Fruit fly (Drosophila melanogaster) whole organism, embryonic: Measurements from ENCODE around the gene CG33947.

Experiments used
- ATbp ChIP-seq: fragments of 200-800 bp; sonication (Bioruptor generic); optimal IDR thresholded peaks from 2 replicates; lab custom pipeline; 2017; ENCODE audit warnings: missing biosample characterization, mild to moderate bottlenecking, missing genetic modification characterization, missing genetic modification reagents
- Asciz ChIP-seq: fragments of 200-800 bp; sonication (Bioruptor generic); optimal IDR thresholded peaks from 2 replicates; lab custom pipeline; 2017; ENCODE audit warnings: missing biosample characterization, mild to moderate bottlenecking, missing genetic modification characterization, missing genetic modification reagents
- C15 ChIP-seq: fragments of 200-800 bp; sonication (Bioruptor generic); IDR thresholded peaks from 3 replicates; pipeline ENCODE4 v1.3.6; 2022; ENCODE audit warnings: missing biosample characterization, missing genetic modification characterization
- CG11456 ChIP-seq: fragments of 200-800 bp; sonication (Bioruptor generic); IDR thresholded peaks from 3 replicates; pipeline ENCODE4 v1.3.6; 2022; ENCODE audit warnings: missing biosample characterization, missing genetic modification characterization
- CG11696 ChIP-seq: fragments of 200-800 bp; sonication (Bioruptor generic); IDR thresholded peaks from 2 replicates; pipeline ENCODE4 v1.3.6; 2022; ENCODE audit warnings: missing biosample characterization, missing genetic modification characterization
- CG14441 ChIP-seq: fragments of 200-800 bp; sonication (Bioruptor generic); IDR thresholded peaks from 2 replicates; pipeline ENCODE4 v1.3.6; 2022; ENCODE audit warnings: missing biosample characterization, missing genetic modification characterization
- CG1529 ChIP-seq: fragments of 200-800 bp; sonication (Bioruptor generic); optimal IDR thresholded peaks from 3 replicates; lab custom pipeline; 2018; ENCODE audit warnings: missing biosample characterization, missing genetic modification characterization
- CG17361 ChIP-seq: fragments of 200-800 bp; sonication (Bioruptor generic); IDR thresholded peaks from 3 replicates; pipeline ENCODE4 v1.3.6; 2022; ENCODE audit warnings: missing biosample characterization, missing genetic modification characterization
- CG17612 ChIP-seq: fragments of 200-800 bp; sonication (Bioruptor generic); IDR thresholded peaks from 2 replicates; pipeline ENCODE4 v1.3.6; 2022; ENCODE audit warnings: missing biosample characterization, missing genetic modification characterization
- CG18599 ChIP-seq: fragments of 200-800 bp; sonication (Bioruptor generic); optimal IDR thresholded peaks from 3 replicates; lab custom pipeline; 2017; ENCODE audit warnings: missing biosample characterization, missing genetic modification characterization, mild to moderate bottlenecking, moderate library complexity, missing genetic modification reagents
- CG33557 ChIP-seq: fragments of 200-800 bp; sonication (Bioruptor generic); optimal IDR thresholded peaks from 2 replicates; lab custom pipeline; 2019; ENCODE audit warnings: missing biosample characterization, mild to moderate bottlenecking, missing genetic modification characterization, moderate library complexity
- CG34376 ChIP-seq: fragments of 200-800 bp; sonication (Bioruptor generic); optimal IDR thresholded peaks from 2 replicates; lab custom pipeline; 2018; ENCODE audit warnings: missing biosample characterization, mild to moderate bottlenecking, missing genetic modification characterization
- CG34422 ChIP-seq: fragments of 200-800 bp; sonication (Bioruptor generic); IDR thresholded peaks from 3 replicates; pipeline ENCODE4 v1.3.6; 2022; ENCODE audit warnings: missing biosample characterization, missing genetic modification characterization
- CG4360 ChIP-seq: fragments of 200-800 bp; sonication (Bioruptor generic); IDR thresholded peaks from 2 replicates; pipeline ENCODE4 v1.3.6; 2022; ENCODE audit warnings: missing biosample characterization, missing genetic modification characterization
- CG6689 ChIP-seq: fragments of 200-800 bp; sonication (Bioruptor generic); IDR thresholded peaks from 2 replicates; pipeline ENCODE4 v1.3.6; 2022; ENCODE audit warnings: missing biosample characterization, missing genetic modification characterization
- CG7271 ChIP-seq: fragments of 200-800 bp; sonication (Bioruptor generic); optimal IDR thresholded peaks from 2 replicates; lab custom pipeline; 2018; ENCODE audit warnings: missing biosample characterization, mild to moderate bottlenecking, missing genetic modification characterization, moderate library complexity
- CG7786 ChIP-seq: fragments of 200-800 bp; sonication (Bioruptor generic); optimal IDR thresholded peaks from 2 replicates; lab custom pipeline; 2016; ENCODE audit warnings: missing biosample characterization, missing genetic modification characterization
- CG7839 ChIP-seq: fragments of 200-800 bp; sonication (Bioruptor generic); optimal IDR thresholded peaks from 3 replicates; lab custom pipeline; 2018; ENCODE audit warnings: missing biosample characterization, mild to moderate bottlenecking, missing genetic modification characterization, moderate library complexity
- CG7928 ChIP-seq: fragments of 200-800 bp; sonication (Bioruptor generic); optimal IDR thresholded peaks from 2 replicates; lab custom pipeline; 2017; ENCODE audit warnings: missing biosample characterization, mild to moderate bottlenecking, missing genetic modification characterization
- CG8478 ChIP-seq: fragments of >200 bp; optimal IDR thresholded peaks from 2 replicates; lab custom pipeline; 2018
- D19B ChIP-seq: fragments of 200-800 bp; sonication (Bioruptor generic); optimal IDR thresholded peaks from 2 replicates; lab custom pipeline; 2017; ENCODE audit warnings: missing biosample characterization, mild to moderate bottlenecking, missing genetic modification characterization
- Dbx ChIP-seq: fragments of 200-800 bp; sonication (Bioruptor generic); IDR thresholded peaks from 3 replicates; pipeline ENCODE4 v1.3.6; 2022; ENCODE audit warnings: missing biosample characterization, missing genetic modification characterization
- Hey ChIP-seq: fragments of 200-800 bp; sonication (Bioruptor generic); optimal IDR thresholded peaks from 3 replicates; lab custom pipeline; 2018; ENCODE audit warnings: missing biosample characterization, mild to moderate bottlenecking, missing genetic modification characterization
- Mes4 ChIP-seq: fragments of 200-800 bp; sonication (Bioruptor generic); optimal IDR thresholded peaks from 2 replicates; lab custom pipeline; 2016; ENCODE audit warnings: missing biosample characterization, missing genetic modification characterization
- Nf-YA ChIP-seq: fragments of 200-800 bp; sonication (Bioruptor generic); IDR thresholded peaks from 2 replicates; pipeline ENCODE4 v1.3.6; 2022; ENCODE audit warnings: missing biosample characterization, missing genetic modification characterization
- Oaz ChIP-seq: fragments of 200-800 bp; sonication (Bioruptor generic); IDR thresholded peaks from 2 replicates; pipeline ENCODE4 v1.3.6; 2022; ENCODE audit warnings: missing biosample characterization, missing genetic modification characterization
- Ravus ChIP-seq: fragments of 200-800 bp; sonication (Bioruptor generic); IDR thresholded peaks from 2 replicates; pipeline ENCODE4 v1.3.6; 2022; ENCODE audit warnings: missing biosample characterization, missing genetic modification characterization
- Sox102F ChIP-seq: fragments of 200-800 bp; sonication (Bioruptor generic); optimal IDR thresholded peaks from 2 replicates; lab custom pipeline; 2018; ENCODE audit warnings: missing biosample characterization, mild to moderate bottlenecking, missing genetic modification characterization, moderate library complexity
- Trl ChIP-seq, 3 experiments: fragments of >200 bp in 2 of 3; fragments of 200-800 bp in 1 of 3; sonication (Bioruptor generic) in 1 of 3; optimal IDR thresholded peaks; 2 replicates in 1 of 3; 3 replicates in 2 of 3; lab custom pipeline; 2016 to 2017; ENCODE audit warnings: missing biosample characterization in 1 of 3, missing genetic modification characterization in 1 of 3
- ato ChIP-seq: fragments of 200-800 bp; sonication (Bioruptor generic); IDR thresholded peaks from 2 replicates; pipeline ENCODE4 v1.3.6; 2022; ENCODE audit warnings: missing biosample characterization, missing genetic modification characterization; ENCODE audit not compliant: partially characterized antibody
- az2 ChIP-seq: fragments of 200-800 bp; sonication (Bioruptor generic); optimal IDR thresholded peaks from 3 replicates; lab custom pipeline; 2016; ENCODE audit warnings: missing biosample characterization, missing genetic modification characterization
- bsh ChIP-seq, 2 experiments: fragments of 200-800 bp; sonication (Bioruptor generic); optimal IDR thresholded peaks; 2 replicates each; lab custom pipeline; 2017 to 2018; ENCODE audit warnings: mild to moderate bottlenecking in 2 of 2, missing biosample characterization in 2 of 2, missing genetic modification characterization in 2 of 2, moderate library complexity in 1 of 2
- btn ChIP-seq: fragments of 200-800 bp; sonication (Bioruptor generic); optimal IDR thresholded peaks from 2 replicates; lab custom pipeline; 2016; ENCODE audit warnings: missing biosample characterization, missing genetic modification characterization
- crp ChIP-seq, 2 experiments: fragments of 200-800 bp; sonication (Bioruptor generic); optimal IDR thresholded peaks; 2 replicates in 1 of 2; 3 replicates in 1 of 2; lab custom pipeline; 2017; ENCODE audit warnings: missing biosample characterization in 2 of 2, missing genetic modification characterization in 2 of 2, mild to moderate bottlenecking in 1 of 2, moderate library complexity in 1 of 2
- dan ChIP-seq: fragments of 200-800 bp; sonication (Bioruptor generic); IDR thresholded peaks from 2 replicates; pipeline ENCODE4 v1.3.6; 2022; ENCODE audit warnings: missing biosample characterization, missing genetic modification characterization
- ewg ChIP-seq: fragments of 200-800 bp; sonication (Bioruptor generic); optimal IDR thresholded peaks from 3 replicates; lab custom pipeline; 2017; ENCODE audit warnings: mild to moderate bottlenecking, missing biosample characterization, missing genetic modification reagents, missing genetic modification characterization
- eyg ChIP-seq: fragments of 200-800 bp; sonication (Bioruptor generic); optimal IDR thresholded peaks from 3 replicates; lab custom pipeline; 2016; ENCODE audit warnings: missing biosample characterization, missing genetic modification characterization
- fd64A ChIP-seq: fragments of 200-800 bp; sonication (Bioruptor generic); optimal IDR thresholded peaks from 3 replicates; lab custom pipeline; 2018; ENCODE audit warnings: missing biosample characterization, mild to moderate bottlenecking, missing genetic modification characterization
- fd96Cb ChIP-seq: fragments of 200-800 bp; sonication (Bioruptor generic); optimal IDR thresholded peaks from 2 replicates; lab custom pipeline; 2018; ENCODE audit warnings: missing biosample characterization, mild to moderate bottlenecking, missing genetic modification characterization, moderate library complexity
- fu2 ChIP-seq: fragments of 200-800 bp; sonication (Bioruptor generic); optimal IDR thresholded peaks from 2 replicates; lab custom pipeline; 2016; ENCODE audit warnings: missing biosample characterization, missing genetic modification characterization
- kay ChIP-seq: fragments of 200-800 bp; sonication (Bioruptor generic); optimal IDR thresholded peaks from 2 replicates; lab custom pipeline; 2016; ENCODE audit warnings: missing biosample characterization, missing genetic modification characterization
- ken ChIP-seq: fragments of 200-800 bp; sonication (Bioruptor generic); IDR thresholded peaks from 3 replicates; pipeline ENCODE4 v1.3.6; 2022; ENCODE audit warnings: missing biosample characterization, missing genetic modification characterization
- pnt ChIP-seq: fragments of 200-800 bp; sonication (Bioruptor generic); optimal IDR thresholded peaks from 3 replicates; lab custom pipeline; 2016; ENCODE audit warnings: missing biosample characterization, missing genetic modification characterization
- sens ChIP-seq: fragments of 200-800 bp; sonication (Bioruptor generic); peaks from one replicate; lab custom pipeline; 2016; ENCODE audit warnings: missing biosample characterization, missing genetic modification characterization
- sna ChIP-seq: fragments of 200-800 bp; sonication (Bioruptor generic); IDR thresholded peaks from 2 replicates; pipeline ENCODE4 v1.3.6; 2022; ENCODE audit warnings: missing biosample characterization, missing genetic modification characterization; ENCODE audit not compliant: partially characterized antibody
- sug ChIP-seq: fragments of 200-800 bp; optimal IDR thresholded peaks from 2 replicates; lab custom pipeline; 2019; ENCODE audit warnings: missing biosample characterization, mild to moderate bottlenecking, missing genetic modification characterization, moderate library complexity
- unpg ChIP-seq: fragments of 200-800 bp; sonication (Bioruptor generic); optimal IDR thresholded peaks from 3 replicates; lab custom pipeline; 2018; ENCODE audit warnings: missing biosample characterization, mild to moderate bottlenecking, missing genetic modification characterization, moderate library complexity
- vnd ChIP-seq: fragments of 200-800 bp; sonication (Bioruptor generic); IDR thresholded peaks from 3 replicates; pipeline ENCODE4 v1.3.6; 2022; ENCODE audit warnings: missing biosample characterization, missing genetic modification characterization; ENCODE audit not compliant: partially characterized antibody
- zen2 ChIP-seq: fragments of 200-800 bp; sonication (Bioruptor generic); IDR thresholded peaks from 3 replicates; pipeline ENCODE4 v1.3.6; 2022; ENCODE audit warnings: missing biosample characterization, missing genetic modification characterization; ENCODE audit not compliant: partially characterized antibody
- zfh1 ChIP-seq: fragments of 200-800 bp; sonication (Bioruptor generic); IDR thresholded peaks from 3 replicates; pipeline ENCODE4 v1.3.6; 2022; ENCODE audit warnings: missing biosample characterization, missing genetic modification characterization

The CG33947 gene

DNA sequence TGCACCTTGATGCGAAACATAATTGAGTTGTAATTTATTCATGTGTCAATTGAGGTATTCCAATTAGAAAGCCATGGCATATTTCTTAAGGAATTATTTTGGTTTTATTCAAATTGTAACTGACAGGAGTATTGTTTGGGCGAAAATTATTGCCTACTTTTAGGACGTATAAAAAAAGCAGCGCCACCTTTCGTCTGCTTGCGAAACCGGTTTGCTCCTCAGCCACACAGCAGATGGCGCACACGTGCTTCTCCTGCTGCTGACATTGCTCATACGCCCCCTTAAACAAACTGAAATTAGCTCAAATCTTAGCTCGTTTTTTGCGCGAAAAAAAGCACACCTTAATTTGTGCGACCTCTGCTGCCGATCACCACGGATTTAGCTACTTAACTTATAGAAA, 48.4 kb upstream of the CG33947 start (continued):
- TF ChIP-seq dan (GFP tag; lab: Robert Waterston, UW) (no peak), CG11456 (GFP tag; lab: Robert Waterston, UW) (peak; percentile 96), sug (tag; lab: Kevin White, UChicago) (peak; percentile 61), CG1529 (peak; percentile 48), btn (GFP tag; lab: Kevin White, UChicago) (peak; percentile 42), Mes4 (GFP tag; lab: Kevin White, UChicago) (peak; percentile 81), sens (GFP tag; lab: Kevin White, UChicago) (peak; percentile 94), fu2 (GFP tag; lab: Kevin White, UChicago) (peak; percentile 45), CG8478 (no peak), CG7271 (tag; lab: Kevin White, UChicago) (peak; percentile 34), Trl (optimal IDR thresholded peaks at IDR 0.05; lab: Kevin White, UChicago) (no peak), Trl (GFP tag; optimal IDR thresholded peaks at IDR 0.05; lab: Kevin White, UChicago) (peak; percentile 82), Nf-YA (GFP tag; lab: Robert Waterston, UW) (peak; percentile 46; the same call in 1 of the 2 replicates), zen2 (GFP tag; lab: Robert Waterston, UW) (no peak), CG7786 (GFP tag; lab: Kevin White, UChicago) (peak; percentile 65), eyg (GFP tag; lab: Kevin White, UChicago) (peak; percentile 37), kay (GFP tag; lab: Kevin White, UChicago) (peak; percentile 49), D19B (GFP tag; lab: Kevin White, UChicago) (peak; percentile 1), Sox102F (peak; percentile 70), pnt (GFP tag; lab: Kevin White, UChicago) (peak; percentile 76), CG18599 (GFP tag; lab: Kevin White, UChicago) (no peak), ato (GFP tag; lab: Robert Waterston, UW) (no peak), sna (no peak), az2 (GFP tag; lab: Kevin White, UChicago) (peak; percentile 79), Oaz (peak; percentile 70), CG7928 (GFP tag; lab: Kevin White, UChicago) (no peak), fd64A (GFP tag; lab: Kevin White, UChicago) (peak; percentile 59), Asciz (peak; percentile 51), zfh1 (peak; percentile 84), C15 (GFP tag; lab: Robert Waterston, UW) (no peak), bsh (GFP tag; optimal IDR thresholded peaks at IDR 0.05; lab: Kevin White, UChicago) (peak in 1 of 2 experiments; percentile 72), CG34422 (peak; percentile 79; the same call in 2 of the 3 replicates), fd96Cb (tag; lab: Kevin White, UChicago) (peak; percentile 55), crp (GFP tag; optimal IDR thresholded peaks at IDR 0.05; lab: Kevin White, UChicago) (peak in 1 of 2 experiments; percentile 14), vnd (GFP tag; lab: Robert Waterston, UW) (no peak), CG14441 (GFP tag; lab: Robert Waterston, UW) (peak; percentile 72), CG17361 (GFP tag; lab: Robert Waterston, UW) (peak; percentile 72), CG6689 (GFP tag; lab: Robert Waterston, UW) (0 out of 2 replicates have a peak, but pooled peaks have one; percentile 19), CG17612 (GFP tag; lab: Robert Waterston, UW) (no peak), Dbx (GFP tag; lab: Robert Waterston, UW) (peak; percentile 81), unpg (peak; percentile 66), CG33557 (GFP tag; lab: Kevin White, UChicago) (peak; percentile 53), ken (peak; percentile 80; the same call in 2 of the 3 replicates), CG34376 (GFP tag; lab: Kevin White, UChicago) (peak; percentile 45), CG11696 (GFP tag; lab: Robert Waterston, UW) (no peak), Hey (tag; lab: Kevin White, UChicago) (peak; percentile 30), ewg (GFP tag; lab: Kevin White, UChicago) (peak; percentile 72), ATbp (GFP tag; lab: Kevin White, UChicago) (peak; percentile 65), CG4360 (GFP tag; lab: Robert Waterston, UW) (no peak; the same call in 1 of the 2 replicates), CG7839 (tag; lab: Kevin White, UChicago) (peak; percentile 82), Ravus (GFP tag; lab: Robert Waterston, UW) (no peak)
